Fruit fly (Drosophila melanogaster) whole organism, embryonic: ENCODE results near the gene Atu.

Experiments used
- BEAF-32 ChIP-seq: fragments of 200-800 bp; sonication (Bioruptor generic); optimal IDR thresholded peaks from 3 replicates; lab custom pipeline; 2017; ENCODE audit warnings: missing biosample characterization, missing genetic modification characterization, mild to moderate bottlenecking, moderate library complexity, missing genetic modification reagents
- CG10267 ChIP-seq: fragments of 200-800 bp; sonication (Bioruptor generic); optimal IDR thresholded peaks from 2 replicates; lab custom pipeline; 2018; ENCODE audit warnings: missing biosample characterization, mild to moderate bottlenecking, missing genetic modification characterization, moderate library complexity
- CG10321 ChIP-seq: fragments of 200-800 bp; sonication (Bioruptor generic); IDR thresholded peaks from 2 replicates; pipeline ENCODE4 v1.3.6; 2022; ENCODE audit warnings: missing biosample characterization, missing genetic modification characterization
- CG10543 ChIP-seq: fragments of 200-800 bp; sonication (Bioruptor generic); optimal IDR thresholded peaks from 3 replicates; lab custom pipeline; 2017; ENCODE audit warnings: missing biosample characterization, mild to moderate bottlenecking, missing genetic modification characterization, moderate library complexity
- CG11695 ChIP-seq: fragments of 200-800 bp; sonication (Bioruptor generic); IDR thresholded peaks from 3 replicates; pipeline ENCODE4 v1.3.6; 2022; ENCODE audit warnings: missing biosample characterization, missing genetic modification characterization
- CG12942 ChIP-seq: fragments of 200-800 bp; sonication (Bioruptor generic); optimal IDR thresholded peaks from 3 replicates; lab custom pipeline; 2016; ENCODE audit warnings: missing biosample characterization, missing genetic modification characterization
- CG13624 ChIP-seq: fragments of 200-800 bp; sonication (Bioruptor generic); optimal IDR thresholded peaks from 2 replicates; lab custom pipeline; 2016; ENCODE audit warnings: missing biosample characterization, missing genetic modification characterization
- CG14965 ChIP-seq: fragments of 200-800 bp; sonication (Bioruptor generic); optimal IDR thresholded peaks from 2 replicates; lab custom pipeline; 2016; ENCODE audit warnings: missing biosample characterization, missing genetic modification characterization, borderline replicate concordance
- CG15269 ChIP-seq: fragments of 200-800 bp; sonication (Bioruptor generic); optimal IDR thresholded peaks from 2 replicates; lab custom pipeline; 2018; ENCODE audit warnings: missing biosample characterization, mild to moderate bottlenecking, missing genetic modification characterization, moderate library complexity
- CG15696 ChIP-seq: fragments of 200-800 bp; sonication (Bioruptor generic); optimal IDR thresholded peaks from 2 replicates; lab custom pipeline; 2019; ENCODE audit warnings: missing biosample characterization, mild to moderate bottlenecking, missing genetic modification characterization, moderate library complexity
- CG16863 ChIP-seq: fragments of 200-800 bp; sonication (Bioruptor generic); optimal IDR thresholded peaks from 3 replicates; lab custom pipeline; 2016; ENCODE audit warnings: missing biosample characterization, missing genetic modification characterization
- CG18262 ChIP-seq: fragments of 200-800 bp; optimal IDR thresholded peaks from 3 replicates; lab custom pipeline; 2019; ENCODE audit warnings: missing biosample characterization, mild to moderate bottlenecking, missing genetic modification characterization, moderate library complexity
- CG30020 ChIP-seq: fragments of 200-800 bp; optimal IDR thresholded peaks from 2 replicates; lab custom pipeline; 2019; ENCODE audit warnings: missing biosample characterization, mild to moderate bottlenecking, missing genetic modification characterization, moderate library complexity
- CG30431 ChIP-seq: fragments of 200-800 bp; sonication (Bioruptor generic); optimal IDR thresholded peaks from 2 replicates; lab custom pipeline; 2017; ENCODE audit warnings: missing biosample characterization, missing genetic modification characterization
- CG31224 ChIP-seq: fragments of 200-800 bp; sonication (Bioruptor generic); IDR thresholded peaks from 2 replicates; pipeline ENCODE4 v1.3.6; 2022; ENCODE audit warnings: missing biosample characterization, missing genetic modification characterization
- CG32532 ChIP-seq: fragments of 200-800 bp; sonication (Bioruptor generic); IDR thresholded peaks from 2 replicates; pipeline ENCODE4 v1.3.6; 2022; ENCODE audit warnings: missing biosample characterization, missing genetic modification characterization
- CG3995 ChIP-seq: fragments of 200-800 bp; sonication (Bioruptor generic); optimal IDR thresholded peaks from 3 replicates; lab custom pipeline; 2016; ENCODE audit warnings: missing biosample characterization, missing genetic modification characterization
- CG4730 ChIP-seq: fragments of 200-800 bp; sonication (Bioruptor generic); IDR thresholded peaks from 2 replicates; pipeline ENCODE4 v1.3.6; 2022; ENCODE audit warnings: missing biosample characterization, missing genetic modification characterization
- CG6854 ChIP-seq: fragments of 200-800 bp; sonication (Bioruptor generic); optimal IDR thresholded peaks from 3 replicates; lab custom pipeline; 2017; ENCODE audit warnings: missing biosample characterization, mild to moderate bottlenecking, missing genetic modification characterization
- CG8359 ChIP-seq: fragments of 200-800 bp; sonication (Bioruptor generic); optimal IDR thresholded peaks from 2 replicates; lab custom pipeline; 2017; ENCODE audit warnings: missing biosample characterization, mild to moderate bottlenecking, missing genetic modification characterization, borderline replicate concordance
- CG9932 ChIP-seq: fragments of 200-800 bp; sonication (Bioruptor generic); IDR thresholded peaks from 2 replicates; pipeline ENCODE4 v1.3.6; 2022; ENCODE audit warnings: missing biosample characterization, missing genetic modification characterization
- Camta ChIP-seq: fragments of 200-800 bp; sonication (Bioruptor generic); optimal IDR thresholded peaks from 2 replicates; lab custom pipeline; 2016; ENCODE audit warnings: missing biosample characterization, missing genetic modification characterization
- Deaf1 ChIP-seq: fragments of 200-800 bp; optimal IDR thresholded peaks from 3 replicates; lab custom pipeline; 2019; ENCODE audit warnings: missing biosample characterization, mild to moderate bottlenecking, missing genetic modification characterization, moderate library complexity
- Dfd ChIP-seq, 2 experiments: fragments of >200 bp; optimal IDR thresholded peaks; 2 replicates each; lab custom pipeline; 2017; ENCODE audit warnings: missing biosample characterization in 2 of 2, missing genetic modification characterization in 2 of 2
- Dll ChIP-seq: fragments of 200-800 bp; sonication (Bioruptor generic); IDR thresholded peaks from 4 replicates; pipeline ENCODE4 v1.3.6; 2022; ENCODE audit warnings: missing biosample characterization, missing genetic modification characterization; ENCODE audit not compliant: partially characterized antibody
- Fer2 ChIP-seq: fragments of 200-800 bp; sonication (Bioruptor generic); optimal IDR thresholded peaks from 2 replicates; lab custom pipeline; 2018; ENCODE audit warnings: missing biosample characterization, mild to moderate bottlenecking, missing genetic modification characterization, moderate library complexity
- Hey ChIP-seq: fragments of 200-800 bp; sonication (Bioruptor generic); optimal IDR thresholded peaks from 3 replicates; lab custom pipeline; 2018; ENCODE audit warnings: missing biosample characterization, mild to moderate bottlenecking, missing genetic modification characterization
- HmgZ ChIP-seq: fragments of 200-800 bp; sonication (Bioruptor generic); optimal IDR thresholded peaks from 2 replicates; lab custom pipeline; 2018; ENCODE audit warnings: missing biosample characterization, mild to moderate bottlenecking, missing genetic modification characterization
- Max ChIP-seq: fragments of 200-800 bp; sonication (Bioruptor generic); optimal IDR thresholded peaks from 2 replicates; lab custom pipeline; 2016; ENCODE audit warnings: missing biosample characterization, mild to moderate bottlenecking, missing genetic modification characterization
- Meics ChIP-seq: fragments of 200-800 bp; sonication (Bioruptor generic); optimal IDR thresholded peaks from 2 replicates; lab custom pipeline; 2017; ENCODE audit warnings: missing biosample characterization, mild to moderate bottlenecking, missing genetic modification characterization
- NC2β ChIP-seq: fragments of 200-800 bp; sonication (Bioruptor generic); optimal IDR thresholded peaks from 2 replicates; lab custom pipeline; 2016; ENCODE audit warnings: missing biosample characterization, missing genetic modification characterization
- NFAT ChIP-seq: fragments of 200-800 bp; sonication (Bioruptor generic); IDR thresholded peaks from 2 replicates; pipeline ENCODE4 v1.3.6; 2022; ENCODE audit warnings: missing biosample characterization, missing genetic modification characterization
- Neu2 ChIP-seq: fragments of 200-800 bp; sonication (Bioruptor generic); optimal IDR thresholded peaks from 3 replicates; lab custom pipeline; 2016; ENCODE audit warnings: missing biosample characterization, missing genetic modification characterization, borderline replicate concordance
- Oli ChIP-seq: fragments of 200-800 bp; sonication (Bioruptor generic); optimal IDR thresholded peaks from 2 replicates; lab custom pipeline; 2018; ENCODE audit warnings: missing biosample characterization, mild to moderate bottlenecking, missing genetic modification characterization, moderate library complexity
- Ptx1 ChIP-seq: fragments of 200-800 bp; sonication (Bioruptor generic); IDR thresholded peaks from 2 replicates; pipeline ENCODE4 v1.3.6; 2022; ENCODE audit warnings: missing biosample characterization, missing genetic modification characterization
- Sry-β ChIP-seq: fragments of 200-800 bp; sonication (Bioruptor generic); optimal IDR thresholded peaks from 2 replicates; lab custom pipeline; 2018; ENCODE audit warnings: missing biosample characterization, mild to moderate bottlenecking, missing genetic modification characterization, moderate library complexity
- YL-1 ChIP-seq: fragments of 200-800 bp; sonication (Bioruptor generic); optimal IDR thresholded peaks from 3 replicates; lab custom pipeline; 2017; ENCODE audit warnings: missing biosample characterization, mild to moderate bottlenecking, missing genetic modification characterization
- al ChIP-seq: fragments of 200-800 bp; sonication (Bioruptor generic); IDR thresholded peaks from 2 replicates; pipeline ENCODE4 v1.3.6; 2022; ENCODE audit warnings: missing biosample characterization, missing genetic modification characterization
- ash1 ChIP-seq: fragments of 200-800 bp; sonication (Bioruptor generic); optimal IDR thresholded peaks from 2 replicates; lab custom pipeline; 2018; ENCODE audit warnings: missing biosample characterization, mild to moderate bottlenecking, missing genetic modification characterization
- cad ChIP-seq: fragments of >200 bp; optimal IDR thresholded peaks from 2 replicates; lab custom pipeline; 2017; ENCODE audit warnings: missing biosample characterization, missing genetic modification characterization
- cato ChIP-seq: fragments of 200-800 bp; sonication (Bioruptor generic); optimal IDR thresholded peaks from 2 replicates; lab custom pipeline; 2016; ENCODE audit warnings: missing biosample characterization, missing genetic modification characterization, borderline replicate concordance
- danr ChIP-seq: fragments of 200-800 bp; sonication (Bioruptor generic); IDR thresholded peaks from 2 replicates; pipeline ENCODE4 v1.3.6; 2022; ENCODE audit warnings: missing biosample characterization, missing genetic modification characterization
- emc ChIP-seq: fragments of 200-800 bp; sonication (Bioruptor generic); optimal IDR thresholded peaks from 2 replicates; lab custom pipeline; 2016; ENCODE audit warnings: missing biosample characterization, missing genetic modification characterization
- gt ChIP-seq: fragments of 200-800 bp; sonication (Bioruptor generic); IDR thresholded peaks from 2 replicates; pipeline ENCODE4 v1.3.6; 2022; ENCODE audit warnings: missing biosample characterization, missing genetic modification characterization
- jing ChIP-seq: fragments of 200-800 bp; sonication (Bioruptor generic); optimal IDR thresholded peaks from 2 replicates; lab custom pipeline; 2018; ENCODE audit warnings: missing biosample characterization, mild to moderate bottlenecking, missing genetic modification characterization
- jumu ChIP-seq: fragments of 200-800 bp; sonication (Bioruptor generic); optimal IDR thresholded peaks from 3 replicates; lab custom pipeline; 2016; ENCODE audit warnings: missing biosample characterization, missing genetic modification characterization
- pho ChIP-seq: fragments of 200-800 bp; sonication (Bioruptor generic); optimal IDR thresholded peaks from 2 replicates; lab custom pipeline; 2016; ENCODE audit warnings: missing biosample characterization, missing genetic modification characterization
- slou ChIP-seq: fragments of 200-800 bp; sonication (Bioruptor generic); optimal IDR thresholded peaks from 3 replicates; lab custom pipeline; 2016; ENCODE audit warnings: missing biosample characterization, missing genetic modification characterization
- sob ChIP-seq: fragments of 200-800 bp; sonication (Bioruptor generic); IDR thresholded peaks from 2 replicates; pipeline ENCODE4 v1.3.6; 2022; ENCODE audit warnings: missing biosample characterization, missing genetic modification characterization
- tio ChIP-seq: fragments of 200-800 bp; sonication (Bioruptor generic); optimal IDR thresholded peaks from 2 replicates; lab custom pipeline; 2017; ENCODE audit warnings: missing biosample characterization, missing genetic modification characterization, inconsistent platforms
- zfh1 ChIP-seq: fragments of 200-800 bp; sonication (Bioruptor generic); IDR thresholded peaks from 3 replicates; pipeline ENCODE4 v1.3.6; 2022; ENCODE audit warnings: missing biosample characterization, missing genetic modification characterization

The Atu gene

dm6 chr3R:5591398-5591853, 21.7 kb upstream of the Atu start, which contains the start of the genes noi and Vha26 (continued):
- TF ChIP-seq Neu2 (no peak), CG18262 (tag; lab: Kevin White, UChicago) (peak; percentile 37), Dll (GFP tag; lab: Robert Waterston, UW) (peak; percentile 62; the same call in 2 of the 4 replicates), ash1 (no peak), Hey (no peak), NFAT (GFP tag; lab: Robert Waterston, UW) (no peak), CG6854 (GFP tag; lab: Kevin White, UChicago) (no peak), CG15269 (tag; lab: Kevin White, UChicago) (no peak), CG32532 (GFP tag; lab: Robert Waterston, UW) (peak; percentile 64; the same call in 1 of the 2 replicates), CG4730 (GFP tag; lab: Robert Waterston, UW) (no peak), CG30020 (tag; lab: Kevin White, UChicago) (peak; percentile 97), gt (GFP tag; lab: Robert Waterston, UW) (no peak), cato (GFP tag; lab: Kevin White, UChicago) (no peak), danr (GFP tag; lab: Robert Waterston, UW) (no peak), CG10267 (peak; percentile 72), CG13624 (GFP tag; lab: Kevin White, UChicago) (peak; percentile 33), Meics (GFP tag; lab: Kevin White, UChicago) (peak; percentile 2), Oli (tag; lab: Kevin White, UChicago) (no peak), CG16863 (GFP tag; lab: Kevin White, UChicago) (no peak), pho (GFP tag; lab: Kevin White, UChicago) (peak; percentile 26), CG15696 (tag; lab: Kevin White, UChicago) (peak; percentile 56), Max (GFP tag; lab: Kevin White, UChicago) (peak; percentile 41), emc (GFP tag; lab: Kevin White, UChicago) (no peak), al (GFP tag; lab: Robert Waterston, UW) (no peak), CG30431 (GFP tag; lab: Kevin White, UChicago) (no peak), slou (GFP tag; lab: Kevin White, UChicago) (peak; percentile 10), CG10321 (GFP tag; lab: Robert Waterston, UW) (no peak), zfh1 (GFP tag; lab: Robert Waterston, UW) (no peak; the same call in 2 of the 3 replicates), CG12942 (GFP tag; lab: Kevin White, UChicago) (no peak), CG8359 (no peak), CG10543 (peak; percentile 44), tio (no peak), sob (0 out of 2 replicates have a peak, but pooled peaks have one; percentile 43), cad (GFP tag; lab: Kevin White, UChicago) (no peak), Ptx1 (GFP tag; lab: Robert Waterston, UW) (no peak), jumu (GFP tag; lab: Kevin White, UChicago) (peak; percentile 6), CG14965 (GFP tag; lab: Kevin White, UChicago) (no peak), Camta (GFP tag; lab: Kevin White, UChicago) (no peak), YL-1 (peak; percentile 45), HmgZ (tag; lab: Kevin White, UChicago) (peak; percentile 87), CG31224 (no peak), NC2β (no peak), CG11695 (no peak), Fer2 (tag; lab: Kevin White, UChicago) (peak; percentile 8), CG3995 (GFP tag; lab: Kevin White, UChicago) (peak; percentile 85), CG9932 (GFP tag; lab: Robert Waterston, UW) (peak; percentile 61; the same call in 1 of the 2 replicates), Deaf1 (tag; lab: Kevin White, UChicago) (peak; percentile 19), Dfd (GFP tag; optimal IDR thresholded peaks at IDR 0.05; lab: Kevin White, UChicago) (peak in 1 of 2 experiments; percentile 90), BEAF-32 (peak; percentile 77), Sry-β (GFP tag; lab: Kevin White, UChicago) (peak; percentile 18), jing (no peak)
